Fruit fly (Drosophila melanogaster) whole organism, embryonic: Measurements from ENCODE around the gene Pdh.

ENCODE experiments used
- Awh ChIP-seq: fragments of 200-800 bp; sonication (Bioruptor generic); IDR thresholded peaks from 2 replicates; pipeline ENCODE4, ENCODE4 v1.3.6; 2022; ENCODE audit warnings: missing biosample characterization, missing genetic modification characterization
- Blimp-1 ChIP-seq: fragments of 200-800 bp; sonication (Bioruptor generic); optimal IDR thresholded peaks from 3 replicates; lab custom pipeline; 2018; ENCODE audit warnings: missing biosample characterization, missing genetic modification characterization, mild to moderate bottlenecking, moderate library complexity, missing genetic modification reagents
- BtbVII ChIP-seq: fragments of 200-800 bp; sonication (Bioruptor generic); optimal IDR thresholded peaks from 3 replicates; lab custom pipeline; 2017; ENCODE audit warnings: missing biosample characterization, mild to moderate bottlenecking, missing genetic modification characterization
- CG10462 ChIP-seq: fragments of 200-800 bp; sonication (Bioruptor generic); optimal IDR thresholded peaks from 2 replicates; lab custom pipeline; 2016; ENCODE audit warnings: missing biosample characterization, missing genetic modification characterization
- CG10543 ChIP-seq: fragments of 200-800 bp; sonication (Bioruptor generic); optimal IDR thresholded peaks from 3 replicates; lab custom pipeline; 2017; ENCODE audit warnings: missing biosample characterization, mild to moderate bottlenecking, missing genetic modification characterization, moderate library complexity
- CG11696 ChIP-seq: fragments of 200-800 bp; sonication (Bioruptor generic); IDR thresholded peaks from 2 replicates; pipeline ENCODE4 v1.3.6; 2022; ENCODE audit warnings: missing biosample characterization, missing genetic modification characterization
- CG12155 ChIP-seq: fragments of 200-800 bp; sonication (Bioruptor generic); optimal IDR thresholded peaks from 3 replicates; lab custom pipeline; 2016; ENCODE audit warnings: missing biosample characterization, missing genetic modification characterization
- CG12236 ChIP-seq: fragments of 200-800 bp; sonication (Bioruptor generic); optimal IDR thresholded peaks from 2 replicates; lab custom pipeline; 2016; ENCODE audit warnings: missing biosample characterization, missing genetic modification characterization
- CG1233 ChIP-seq: fragments of 200-800 bp; sonication (Bioruptor generic); optimal IDR thresholded peaks from 4 replicates; lab custom pipeline; 2018; ENCODE audit warnings: missing biosample characterization, mild to moderate bottlenecking, missing genetic modification characterization
- CG13287 ChIP-seq: fragments of 200-800 bp; sonication (Bioruptor generic); IDR thresholded peaks from 2 replicates; pipeline ENCODE4 v1.3.6; 2022; ENCODE audit warnings: missing biosample characterization, missing genetic modification characterization; ENCODE audit not compliant: partially characterized antibody
- CG13624 ChIP-seq: fragments of 200-800 bp; sonication (Bioruptor generic); optimal IDR thresholded peaks from 2 replicates; lab custom pipeline; 2016; ENCODE audit warnings: missing biosample characterization, missing genetic modification characterization
- CG14014 ChIP-seq: fragments of 200-800 bp; sonication (Bioruptor generic); IDR thresholded peaks from 2 replicates; pipeline ENCODE4 v1.3.6; 2022; ENCODE audit warnings: missing biosample characterization, missing genetic modification characterization
- CG1647 ChIP-seq: fragments of 200-800 bp; sonication (Bioruptor generic); optimal IDR thresholded peaks from 3 replicates; lab custom pipeline; 2016; ENCODE audit warnings: missing biosample characterization, missing genetic modification characterization
- CG16779 ChIP-seq: fragments of 200-800 bp; sonication (Bioruptor generic); IDR thresholded peaks from 2 replicates; pipeline ENCODE4 v1.3.6; 2022; ENCODE audit warnings: missing biosample characterization, missing genetic modification characterization
- CG16813 ChIP-seq: fragments of 200-800 bp; sonication (Bioruptor generic); IDR thresholded peaks from 3 replicates; pipeline ENCODE4 v1.3.6; 2022; ENCODE audit warnings: missing biosample characterization, missing genetic modification characterization; ENCODE audit not compliant: partially characterized antibody
- CG17328 ChIP-seq: fragments of 200-800 bp; sonication (Bioruptor generic); IDR thresholded peaks from 2 replicates; pipeline ENCODE4 v1.3.6; 2022; ENCODE audit warnings: missing biosample characterization, missing genetic modification characterization
- CG17612 ChIP-seq: fragments of 200-800 bp; sonication (Bioruptor generic); IDR thresholded peaks from 2 replicates; pipeline ENCODE4 v1.3.6; 2022; ENCODE audit warnings: missing biosample characterization, missing genetic modification characterization
- CG2202 ChIP-seq: fragments of 200-800 bp; sonication (Bioruptor generic); optimal IDR thresholded peaks from 2 replicates; lab custom pipeline; 2018; ENCODE audit warnings: missing biosample characterization, mild to moderate bottlenecking, missing genetic modification characterization
- CG2875 ChIP-seq: fragments of 200-800 bp; sonication (Bioruptor generic); optimal IDR thresholded peaks from 2 replicates; lab custom pipeline; 2017; ENCODE audit warnings: missing biosample characterization, mild to moderate bottlenecking, missing genetic modification characterization, missing genetic modification reagents
- CG32772 ChIP-seq: fragments of 200-800 bp; sonication (Bioruptor generic); IDR thresholded peaks from 2 replicates; pipeline ENCODE4 v1.3.6; 2022; ENCODE audit warnings: missing biosample characterization, missing genetic modification characterization
- CG34224 ChIP-seq: fragments of 200-800 bp; sonication (Bioruptor generic); IDR thresholded peaks from 3 replicates; pipeline ENCODE4 v1.3.6; 2022; ENCODE audit warnings: missing biosample characterization, missing genetic modification characterization; ENCODE audit not compliant: partially characterized antibody
- CG34422 ChIP-seq: fragments of 200-800 bp; sonication (Bioruptor generic); IDR thresholded peaks from 3 replicates; pipeline ENCODE4 v1.3.6; 2022; ENCODE audit warnings: missing biosample characterization, missing genetic modification characterization
- CG3726 ChIP-seq: fragments of 200-800 bp; sonication (Bioruptor generic); IDR thresholded peaks from 3 replicates; pipeline ENCODE4, ENCODE4 v1.3.6; 2022; ENCODE audit warnings: missing biosample characterization, missing genetic modification characterization
- CG4424 ChIP-seq: fragments of 200-800 bp; sonication (Bioruptor generic); optimal IDR thresholded peaks from 3 replicates; lab custom pipeline; 2016; ENCODE audit warnings: missing biosample characterization, missing genetic modification characterization
- CG9609 ChIP-seq: fragments of 200-800 bp; sonication (Bioruptor generic); optimal IDR thresholded peaks from 3 replicates; lab custom pipeline; 2016; ENCODE audit warnings: missing biosample characterization, missing genetic modification characterization
- HmgD ChIP-seq: fragments of 200-800 bp; sonication (Bioruptor generic); optimal IDR thresholded peaks from 3 replicates; lab custom pipeline; 2016; ENCODE audit warnings: missing biosample characterization, missing genetic modification characterization
- Hmx ChIP-seq: fragments of 200-800 bp; sonication (Bioruptor generic); optimal IDR thresholded peaks from 2 replicates; lab custom pipeline; 2016; ENCODE audit warnings: missing biosample characterization, missing genetic modification characterization
- MESR4 ChIP-seq: fragments of 200-800 bp; sonication (Bioruptor generic); optimal IDR thresholded peaks from 2 replicates; lab custom pipeline; 2018; ENCODE audit warnings: missing biosample characterization, mild to moderate bottlenecking, missing genetic modification characterization, moderate library complexity
- NK7.1 ChIP-seq: fragments of 200-800 bp; sonication (Bioruptor generic); optimal IDR thresholded peaks from 3 replicates; lab custom pipeline; 2016; ENCODE audit warnings: missing biosample characterization, missing genetic modification characterization
- Nf-YA ChIP-seq: fragments of 200-800 bp; sonication (Bioruptor generic); IDR thresholded peaks from 2 replicates; pipeline ENCODE4 v1.3.6; 2022; ENCODE audit warnings: missing biosample characterization, missing genetic modification characterization
- Sry-δ ChIP-seq: fragments of 200-800 bp; sonication (Bioruptor generic); optimal IDR thresholded peaks from 2 replicates; lab custom pipeline; 2016; ENCODE audit warnings: missing biosample characterization, missing genetic modification characterization
- Trl ChIP-seq, 3 experiments: fragments of >200 bp in 2 of 3; fragments of 200-800 bp in 1 of 3; sonication (Bioruptor generic) in 1 of 3; optimal IDR thresholded peaks; 2 replicates in 1 of 3; 3 replicates in 2 of 3; lab custom pipeline; 2016 to 2017; ENCODE audit warnings: missing biosample characterization in 1 of 3, missing genetic modification characterization in 1 of 3
- aop ChIP-seq: fragments of 200-800 bp; sonication (Bioruptor generic); IDR thresholded peaks from 2 replicates; pipeline ENCODE4 v1.3.6; 2022; ENCODE audit warnings: missing biosample characterization, missing genetic modification characterization
- ara ChIP-seq: fragments of 200-800 bp; sonication (Bioruptor generic); IDR thresholded peaks from 2 replicates; pipeline ENCODE4 v1.3.6; 2022; ENCODE audit warnings: missing biosample characterization, missing genetic modification characterization
- chm ChIP-seq: fragments of 200-800 bp; sonication (Bioruptor generic); IDR thresholded peaks from 2 replicates; pipeline ENCODE4 v1.3.6; 2022; ENCODE audit warnings: missing biosample characterization, missing genetic modification characterization
- chn ChIP-seq: fragments of 200-800 bp; sonication (Bioruptor generic); optimal IDR thresholded peaks from 2 replicates; lab custom pipeline; 2016; ENCODE audit warnings: missing biosample characterization, missing genetic modification characterization
- ci ChIP-seq: fragments of 200-800 bp; sonication (Bioruptor generic); IDR thresholded peaks from 3 replicates; pipeline ENCODE4 v1.3.6; 2022; ENCODE audit warnings: missing biosample characterization, missing genetic modification characterization
- esg ChIP-seq: fragments of 200-800 bp; sonication (Bioruptor generic); conservative IDR thresholded peaks from 2 replicates; pipeline ENCODE4 v1.3.6; 2022; ENCODE audit warnings: missing biosample characterization, missing genetic modification characterization
- ewg ChIP-seq: fragments of 200-800 bp; sonication (Bioruptor generic); optimal IDR thresholded peaks from 3 replicates; lab custom pipeline; 2017; ENCODE audit warnings: mild to moderate bottlenecking, missing biosample characterization, missing genetic modification reagents, missing genetic modification characterization
- her ChIP-seq: fragments of 200-800 bp; sonication (Bioruptor generic); optimal IDR thresholded peaks from 2 replicates; lab custom pipeline; 2016; ENCODE audit warnings: missing biosample characterization, missing genetic modification characterization
- lab ChIP-seq: fragments of 200-800 bp; sonication (Bioruptor generic); optimal IDR thresholded peaks from 3 replicates; lab custom pipeline; 2017; ENCODE audit warnings: missing biosample characterization, missing genetic modification characterization, mild to moderate bottlenecking, moderate library complexity, missing genetic modification reagents
- mld ChIP-seq: fragments of 200-800 bp; sonication (Bioruptor generic); IDR thresholded peaks from 3 replicates; pipeline ENCODE4 v1.3.6; 2022; ENCODE audit warnings: missing biosample characterization, missing genetic modification characterization; ENCODE audit not compliant: partially characterized antibody
- oc ChIP-seq: fragments of 200-800 bp; sonication (Bioruptor generic); optimal IDR thresholded peaks from 2 replicates; lab custom pipeline; 2018; ENCODE audit warnings: missing biosample characterization, mild to moderate bottlenecking, missing genetic modification characterization, moderate library complexity
- sc ChIP-seq, 3 experiments: fragments of >200 bp in 2 of 3; fragments of 200-800 bp in 1 of 3; sonication (Bioruptor generic) in 1 of 3; optimal IDR thresholded peaks; 2 replicates in 2 of 3; 3 replicates in 1 of 3; lab custom pipeline; 2017; ENCODE audit warnings: mild to moderate bottlenecking in 1 of 3, missing biosample characterization in 1 of 3, missing genetic modification characterization in 1 of 3, missing genetic modification reagents in 1 of 3
- sens-2 ChIP-seq: fragments of 200-800 bp; sonication (Bioruptor generic); IDR thresholded peaks from 2 replicates; pipeline ENCODE4 v1.3.6; 2022; ENCODE audit warnings: missing biosample characterization, missing genetic modification characterization
- sim ChIP-seq: fragments of 200-800 bp; sonication (Bioruptor generic); IDR thresholded peaks from 2 replicates; pipeline ENCODE4 v1.3.6; 2022; ENCODE audit warnings: missing biosample characterization, missing genetic modification characterization
- toy ChIP-seq: fragments of 200-800 bp; sonication (Bioruptor generic); IDR thresholded peaks from 2 replicates; pipeline ENCODE4 v1.3.6; 2022; ENCODE audit warnings: missing biosample characterization, missing genetic modification characterization
- trem ChIP-seq: fragments of 200-800 bp; optimal IDR thresholded peaks from 3 replicates; lab custom pipeline; 2019; ENCODE audit warnings: missing biosample characterization, mild to moderate bottlenecking, missing genetic modification characterization, moderate library complexity

Pdh gene

dm6 chr3L:16377768-16378764 is 24.0 kb upstream of the Pdh start, which contains the start of gene roq (continued):
- no peak for TF ChIP-seq sens-2 (GFP tag; lab: Robert Waterston, UW)
- TF ChIP-seq ara (GFP tag; lab: Robert Waterston, UW): no peak
- TF ChIP-seq CG32772 (GFP tag; lab: Robert Waterston, UW): no peak
- peak; percentile 50; the same call in 1 of the 3 replicates for TF ChIP-seq mld (GFP tag; lab: Robert Waterston, UW)
- TF ChIP-seq sc (optimal IDR thresholded peaks at IDR 0.05; lab: Kevin White, UChicago): no peak
- no peak for TF ChIP-seq sc (GFP tag; optimal IDR thresholded peaks at IDR 0.05; lab: Kevin White, UChicago)
- TF ChIP-seq CG17612 (GFP tag; lab: Robert Waterston, UW): no peak
- TF ChIP-seq Nf-YA (GFP tag; lab: Robert Waterston, UW): no peak
- TF ChIP-seq ewg (GFP tag; lab: Kevin White, UChicago): no peak
- no peak for TF ChIP-seq CG17328 (GFP tag; lab: Robert Waterston, UW)
- TF ChIP-seq CG9609 (GFP tag; lab: Kevin White, UChicago): no peak
- TF ChIP-seq Hmx (GFP tag; lab: Kevin White, UChicago): no peak
- peak; percentile 92 for TF ChIP-seq Blimp-1 (GFP tag; lab: Kevin White, UChicago)
- peak; percentile 37; the same call in 1 of the 3 replicates for TF ChIP-seq CG34422 (GFP tag; lab: Robert Waterston, UW)
- no peak for TF ChIP-seq Awh (GFP tag; lab: Robert Waterston, UW)
- no peak for TF ChIP-seq CG10462 (GFP tag; lab: Kevin White, UChicago)
- no peak for TF ChIP-seq chm
- TF ChIP-seq CG1647: no peak
- TF ChIP-seq NK7.1 (GFP tag; lab: Kevin White, UChicago): no peak
- 0 out of 3 replicates have a peak, but pooled peaks have one; percentile 6 for TF ChIP-seq ci (GFP tag; lab: Robert Waterston, UW)
- TF ChIP-seq aop (GFP tag; lab: Robert Waterston, UW): no peak
- peak; percentile 68 for TF ChIP-seq trem (tag; lab: Kevin White, UChicago)
- peak; percentile 74 for TF ChIP-seq Sry-δ
- TF ChIP-seq CG11696 (GFP tag; lab: Robert Waterston, UW): no peak
- TF ChIP-seq CG13624 (GFP tag; lab: Kevin White, UChicago): peak; percentile 12
- no peak for TF ChIP-seq lab (GFP tag; lab: Kevin White, UChicago)
- no peak for TF ChIP-seq sim (GFP tag; lab: Robert Waterston, UW)
- no peak for TF ChIP-seq CG3726 (GFP tag; lab: Robert Waterston, UW)
- peak; percentile 23 to 46 for TF ChIP-seq Trl (optimal IDR thresholded peaks at IDR 0.05; lab: Kevin White, UChicago)
- TF ChIP-seq Trl (GFP tag; optimal IDR thresholded peaks at IDR 0.05; lab: Kevin White, UChicago): no peak
- TF ChIP-seq CG1233 (GFP tag; lab: Kevin White, UChicago): no peak
- TF ChIP-seq CG16779 (GFP tag; lab: Robert Waterston, UW): no peak
- no peak for TF ChIP-seq CG4424
- no peak for TF ChIP-seq CG2875 (GFP tag; lab: Kevin White, UChicago)
- no peak for TF ChIP-seq toy
- TF ChIP-seq CG12236 (GFP tag; lab: Kevin White, UChicago): no peak
- TF ChIP-seq CG2202 (tag; lab: Kevin White, UChicago): no peak
- peak; percentile 58; the same call in 2 of the 3 replicates for TF ChIP-seq CG34224
- no peak for TF ChIP-seq her (GFP tag; lab: Kevin White, UChicago)
- TF ChIP-seq esg: no peak
- TF ChIP-seq CG14014 (GFP tag; lab: Robert Waterston, UW): no peak
- peak; percentile 59 for TF ChIP-seq HmgD (GFP tag; lab: Kevin White, UChicago)
- TF ChIP-seq MESR4 (GFP tag; lab: Kevin White, UChicago): peak; percentile 57
- TF ChIP-seq oc (tag; lab: Kevin White, UChicago): no peak
- TF ChIP-seq CG10543 (GFP tag; lab: Kevin White, UChicago): no peak
- no peak for TF ChIP-seq BtbVII (GFP tag; lab: Kevin White, UChicago)
- peak; percentile 42; the same call in 2 of the 3 replicates for TF ChIP-seq CG16813 (GFP tag; lab: Robert Waterston, UW)
- TF ChIP-seq chn (GFP tag; lab: Kevin White, UChicago): no peak
- no peak for TF ChIP-seq CG12155
- peak; percentile 72; the same call in 1 of the 2 replicates for TF ChIP-seq CG13287
